Worm (Caenorhabditis elegans) whole organism, midembryonic: ENCODE data around the gene C15C7.6.

ENCODE experiments used
- T22C8.4 ChIP-seq: fragments of 200-800 bp; sonication (Bioruptor generic); IDR thresholded peaks from 2 replicates; pipeline ENCODE4 v1.3.6; 2022; ENCODE audit warnings: missing genetic modification characterization, missing compliant biosample characterization
- cog-1 ChIP-seq: sonication (generic microtip); optimal IDR thresholded peaks from 2 replicates; lab custom pipeline; 2016; ENCODE audit warnings: missing genetic modification characterization, missing compliant biosample characterization
- flt-1 ChIP-seq: fragments of 200-800 bp; sonication (Bioruptor generic); IDR thresholded peaks from 2 replicates; pipeline ENCODE4 v1.3.6; 2022; ENCODE audit warnings: missing genetic modification characterization, missing compliant biosample characterization
- klf-2 ChIP-seq: fragments of 200-800 bp; sonication (Bioruptor generic); conservative IDR thresholded peaks from 2 replicates; pipeline ENCODE4 v1.3.6; 2022; ENCODE audit warnings: missing genetic modification reagents, missing genetic modification characterization, missing compliant biosample characterization
- med-1 ChIP-seq: sonication (generic microtip); optimal IDR thresholded peaks from 2 replicates; lab custom pipeline; 2017; ENCODE audit warnings: missing genetic modification characterization, mild to moderate bottlenecking, missing compliant biosample characterization, antibody characterized with exemption, missing genetic modification reagents; ENCODE audit not compliant: insufficient read depth
- ref-1 ChIP-seq: fragments of 200-800 bp; sonication (Bioruptor generic); conservative IDR thresholded peaks from 2 replicates; pipeline ENCODE4 v1.3.6; 2022; ENCODE audit warnings: missing genetic modification reagents, missing genetic modification characterization, missing compliant biosample characterization
- tab-1 ChIP-seq: fragments of 200-800 bp; sonication (Bioruptor generic); IDR thresholded peaks from 2 replicates; pipeline ENCODE4 v1.3.6; 2022; ENCODE audit warnings: missing genetic modification characterization, missing compliant biosample characterization
- ztf-23 ChIP-seq: fragments of 200-800 bp; sonication (Bioruptor generic); IDR thresholded peaks from 2 replicates; pipeline ENCODE4 v1.3.6; 2022; ENCODE audit warnings: missing genetic modification reagents, missing genetic modification characterization, missing compliant biosample characterization
- ztf-29 ChIP-seq: fragments of 200-800 bp; sonication (Bioruptor generic); IDR thresholded peaks from 2 replicates; pipeline ENCODE4 v1.3.6; 2022; ENCODE audit warnings: missing genetic modification reagents, missing genetic modification characterization, missing compliant biosample characterization

Gene C15C7.6

DNA sequence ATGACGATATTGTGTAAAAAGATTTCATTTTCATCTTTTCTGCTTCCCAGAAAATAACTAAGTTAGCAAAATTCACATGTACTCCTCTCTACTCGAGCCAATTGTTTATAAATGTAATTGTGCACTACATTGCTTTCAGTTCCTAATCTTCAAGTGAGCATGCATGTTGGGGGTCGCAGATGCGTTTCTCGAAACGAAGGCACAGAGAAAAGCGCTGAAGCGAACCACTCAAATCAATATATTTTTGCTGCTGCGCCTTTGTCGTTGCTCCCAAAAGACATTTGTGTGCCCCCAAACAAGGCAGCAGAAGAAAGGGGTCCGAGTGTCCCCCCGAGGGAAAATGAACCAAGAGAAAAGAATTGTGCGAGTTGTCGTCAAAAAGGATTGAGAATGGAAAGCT is 44.1 kb downstream of the C15C7.6 start:
- TF ChIP-seq klf-2 (GFP tag; lab: Robert Waterston, UW) (no peak), T22C8.4 (GFP tag; lab: Robert Waterston, UW) (no peak), ref-1 (GFP tag; lab: Robert Waterston, UW) (no peak), ztf-29 (GFP tag; lab: Robert Waterston, UW) (no peak), tab-1 (GFP tag; lab: Robert Waterston, UW) (no peak), med-1 (GFP tag; lab: Kevin White, UChicago) (no peak), cog-1 (tag; lab: Kevin White, UChicago) (no peak)

DNA sequence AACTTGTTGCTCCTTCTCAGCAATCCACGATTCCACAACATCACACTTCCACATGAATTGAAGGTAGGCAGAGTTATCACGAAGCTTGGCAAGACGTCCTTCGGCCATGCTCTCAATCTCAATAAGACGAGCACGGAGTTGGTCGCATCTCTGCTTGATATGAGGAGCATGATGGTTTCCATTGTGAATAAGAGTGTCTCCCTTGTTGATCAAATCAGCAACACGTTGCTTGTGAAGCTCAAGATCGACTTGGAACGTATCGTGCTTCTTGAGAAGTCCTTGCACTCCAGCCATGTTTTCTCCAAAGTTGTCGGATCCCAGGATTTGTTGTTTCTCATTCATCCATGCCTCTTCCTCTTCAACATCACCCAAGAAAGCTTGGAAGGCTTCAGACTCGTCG is 50.8 kb downstream of the C15C7.6 start:
- TF ChIP-seq klf-2 (GFP tag; lab: Robert Waterston, UW) (no peak), ztf-23 (no peak), tab-1 (GFP tag; lab: Robert Waterston, UW) (no peak), flt-1 (GFP tag; lab: Robert Waterston, UW) (no peak), med-1 (GFP tag; lab: Kevin White, UChicago) (no peak), T22C8.4 (GFP tag; lab: Robert Waterston, UW) (no peak), ztf-29 (GFP tag; lab: Robert Waterston, UW) (no peak), ref-1 (GFP tag; lab: Robert Waterston, UW) (no peak), cog-1 (tag; lab: Kevin White, UChicago) (no peak)

DNA sequence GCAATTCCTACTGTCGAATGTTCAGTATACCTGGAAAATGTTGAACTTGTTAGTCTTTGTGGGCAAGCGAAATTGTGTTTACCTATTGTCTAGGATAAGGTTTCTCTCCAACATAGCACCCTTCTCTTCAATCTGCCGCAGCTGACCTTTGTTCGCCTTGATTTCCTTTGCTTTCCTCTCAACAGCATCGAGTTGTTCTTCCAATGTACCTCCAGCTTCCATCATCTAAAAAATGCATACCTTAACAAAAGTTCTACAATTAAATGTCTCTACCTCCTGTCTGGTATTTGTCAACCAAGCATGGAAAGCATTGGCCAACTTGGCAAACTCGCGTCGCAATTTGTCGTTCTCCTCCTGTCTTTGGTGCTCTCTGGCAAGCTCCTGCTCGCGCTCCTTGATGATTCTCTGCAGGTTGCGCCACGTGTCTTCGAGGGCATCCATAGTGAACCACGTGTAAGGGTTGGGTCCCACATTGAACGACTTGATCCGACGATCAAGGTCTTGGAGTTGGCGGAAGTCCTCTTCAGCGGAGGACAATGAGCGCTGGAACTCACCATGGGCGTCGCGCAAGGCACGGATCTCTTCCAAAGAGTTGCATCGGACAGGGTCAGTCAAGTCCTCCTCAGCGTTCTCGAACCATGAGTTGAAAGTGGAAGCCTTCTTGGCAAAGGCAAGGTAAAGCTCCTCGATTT is 51.6 kb downstream of the C15C7.6 start:
- TF ChIP-seq ztf-23 = no peak
- no peak for TF ChIP-seq tab-1 (GFP tag; lab: Robert Waterston, UW)
- TF ChIP-seq ztf-29 (GFP tag; lab: Robert Waterston, UW) = no peak
- no peak for TF ChIP-seq cog-1 (tag; lab: Kevin White, UChicago)
- TF ChIP-seq med-1 (GFP tag; lab: Kevin White, UChicago) = no peak
